Fruit fly (Drosophila melanogaster): Measurements from ENCODE around the gene alpha-Est4.

The alpha-Est4 gene

DNA sequence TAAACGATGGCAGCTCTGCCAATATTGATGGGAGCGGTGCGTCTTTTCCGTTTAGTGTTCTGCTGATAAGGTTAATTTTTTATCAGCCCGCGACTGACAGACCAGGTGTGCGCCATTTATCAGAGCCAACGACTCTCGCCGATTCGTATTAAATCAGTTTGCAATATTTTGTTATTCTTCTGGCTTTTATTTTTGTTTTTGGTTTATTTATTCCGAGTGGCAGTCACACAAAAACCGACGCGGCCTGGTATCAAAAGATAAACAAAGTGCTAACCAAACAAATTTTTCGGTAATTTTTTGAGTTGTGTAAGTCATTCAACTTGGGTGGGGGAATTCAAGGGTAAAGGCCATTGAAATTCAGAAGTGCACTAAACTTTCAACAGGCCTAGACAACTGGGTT is 40.9 kb downstream of the alpha-Est4 start (continued):
- TF ChIP-seq eve (GFP tag; optimal IDR thresholded peaks at IDR 0.05) (no peak), Med (GFP tag) (peak; percentile 65), Fer1 (GFP tag; optimal IDR thresholded peaks at IDR 0.05) (peak; percentile 8), lab (GFP tag; optimal IDR thresholded peaks at IDR 0.05) (peak; percentile 48), Optix (GFP tag; IDR thresholded peaks at IDR 0.05) (no peak), CG30431 (GFP tag; optimal IDR thresholded peaks at IDR 0.05) (no peak), mirr (GFP tag; optimal IDR thresholded peaks at IDR 0.05) (peak; percentile 73), CG31365 (tag; optimal IDR thresholded peaks at IDR 0.05) (no peak), CG8359 (GFP tag; optimal IDR thresholded peaks at IDR 0.05; ENCODE audit: borderline replicate concordance) (no peak)

dm6 chr3R:7493745-7494144 is 44.7 kb downstream of the alpha-Est4 start, which contains the start of gene alpha-Est10:
Gene alpha-Est10 (minus strand): TSS chr3R:7493845.
- no peak for TF ChIP-seq CG33557 (GFP tag; optimal IDR thresholded peaks at IDR 0.05)
- TF ChIP-seq CG3407 (GFP tag; optimal IDR thresholded peaks at IDR 0.05), result no peak

DNA sequence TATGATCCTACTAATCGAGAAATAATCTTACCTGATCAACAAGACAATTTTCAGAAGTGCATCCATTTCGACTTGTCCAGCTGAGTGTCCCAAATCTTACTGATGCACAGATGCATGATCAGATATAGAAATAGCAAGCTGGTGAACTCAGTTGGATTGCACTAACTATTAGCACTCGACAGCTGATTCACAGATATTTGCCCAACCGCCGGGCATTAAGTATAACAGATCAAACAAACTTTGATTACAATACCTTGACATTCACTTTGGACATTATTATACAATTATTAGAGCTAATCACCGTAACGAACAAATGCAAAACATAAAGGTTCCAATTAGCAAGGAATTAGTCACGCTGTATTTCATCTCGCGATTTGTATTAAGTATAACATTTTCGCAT is 45.2 kb downstream of the alpha-Est4 start, which contains the start of gene CG42656:
Gene CG42656 (minus strand): TSS at position 101 of the 400 bp plus-strand sequence.
- TF ChIP-seq NfI (GFP tag; optimal IDR thresholded peaks at IDR 0.05), result no peak
- TF ChIP-seq CG18619 (GFP tag; optimal IDR thresholded peaks at IDR 0.05), result no peak
- TF ChIP-seq eve (GFP tag; optimal IDR thresholded peaks at IDR 0.05), result no peak
- no peak for TF ChIP-seq CG2875 (GFP tag; optimal IDR thresholded peaks at IDR 0.05)
- TF ChIP-seq hkb (optimal IDR thresholded peaks at IDR 0.05), result no peak
- no peak for TF ChIP-seq hkb (GFP tag; IDR thresholded peaks at IDR 0.05)
- no peak for TF ChIP-seq zen (tag; optimal IDR thresholded peaks at IDR 0.05)
- TF ChIP-seq ac (GFP tag; optimal IDR thresholded peaks at IDR 0.05), result no peak
- peak; percentile 35 for TF ChIP-seq Med (GFP tag)

- no peak for TF ChIP-seq CG1647 (GFP tag; optimal IDR thresholded peaks at IDR 0.05)
- no peak for TF ChIP-seq pho (GFP tag; optimal IDR thresholded peaks at IDR 0.05)
- no peak for TF ChIP-seq CG6175 (GFP tag; IDR thresholded peaks at IDR 0.05)
- peak; percentile 83 for TF ChIP-seq onecut (GFP tag; IDR thresholded peaks at IDR 0.05)
- TF ChIP-seq CG17359 (tag; optimal IDR thresholded peaks at IDR 0.05), result peak; percentile 28
- no peak for TF ChIP-seq CG1529 (GFP tag; optimal IDR thresholded peaks at IDR 0.05)
- no peak for TF ChIP-seq ash1 (GFP tag; optimal IDR thresholded peaks at IDR 0.05)
- TF ChIP-seq lmd (GFP tag; IDR thresholded peaks at IDR 0.05), result no peak; the same call in 1 of the 2 replicates
- peak; percentile 47 for TF ChIP-seq lab (GFP tag; optimal IDR thresholded peaks at IDR 0.05)
- TF ChIP-seq CG18262 (tag; optimal IDR thresholded peaks at IDR 0.05), result no peak
- peak; percentile 55 for TF ChIP-seq Scr (GFP tag; IDR thresholded peaks at IDR 0.05; ENCODE audit: partially characterized antibody)
- TF ChIP-seq ftz-f1 (GFP tag; optimal IDR thresholded peaks at IDR 0.05), result peak; percentile 89
- no peak for TF ChIP-seq Hsf (GFP tag; optimal IDR thresholded peaks at IDR 0.05)
- TF ChIP-seq CG2116 (GFP tag; optimal IDR thresholded peaks at IDR 0.05), result no peak
- TF ChIP-seq Awh (GFP tag; IDR thresholded peaks at IDR 0.05), result no peak; the same call in 1 of the 2 replicates
- TF ChIP-seq ab (GFP tag; optimal IDR thresholded peaks at IDR 0.05), result no peak
- no peak for TF ChIP-seq kni (GFP tag; optimal IDR thresholded peaks at IDR 0.05)
- TF ChIP-seq Fer3 (tag; optimal IDR thresholded peaks at IDR 0.05), result no peak
- peak; percentile 58 for TF ChIP-seq exex (tag; optimal IDR thresholded peaks at IDR 0.05)
- TF ChIP-seq zen2 (GFP tag; IDR thresholded peaks at IDR 0.05; ENCODE audit: partially characterized antibody), result no peak
- peak; percentile 56; the same call in 1 of the 2 replicates for TF ChIP-seq inv (GFP tag; IDR thresholded peaks at IDR 0.05; ENCODE audit: partially characterized antibody)
- peak; percentile 32 for TF ChIP-seq CG12769 (tag; optimal IDR thresholded peaks at IDR 0.05)
- no peak for TF ChIP-seq E2f1 (GFP tag; IDR thresholded peaks at IDR 0.05)
- TF ChIP-seq prd (optimal IDR thresholded peaks at IDR 0.05), result no peak
- TF ChIP-seq prd (GFP tag; IDR thresholded peaks at IDR 0.05), result peak; percentile 42; the same call in 1 of the 3 replicates
- TF ChIP-seq gem (tag; optimal IDR thresholded peaks at IDR 0.05), result peak; percentile 51
- no peak for TF ChIP-seq YL-1 (GFP tag; optimal IDR thresholded peaks at IDR 0.05)
- TF ChIP-seq CG17328 (GFP tag; IDR thresholded peaks at IDR 0.05), result no peak
- TF ChIP-seq CG4617 (GFP tag; optimal IDR thresholded peaks at IDR 0.05; ENCODE audit: borderline replicate concordance), result no peak
Observed at dm6 chr3R:7492099-7492498, 46.3 kb downstream of the alpha-Est4 start.

Data from whole organism, embryonic.